1 fruit fly cellular context compared by ENCODE assay signal in the genomic region with DNA sequence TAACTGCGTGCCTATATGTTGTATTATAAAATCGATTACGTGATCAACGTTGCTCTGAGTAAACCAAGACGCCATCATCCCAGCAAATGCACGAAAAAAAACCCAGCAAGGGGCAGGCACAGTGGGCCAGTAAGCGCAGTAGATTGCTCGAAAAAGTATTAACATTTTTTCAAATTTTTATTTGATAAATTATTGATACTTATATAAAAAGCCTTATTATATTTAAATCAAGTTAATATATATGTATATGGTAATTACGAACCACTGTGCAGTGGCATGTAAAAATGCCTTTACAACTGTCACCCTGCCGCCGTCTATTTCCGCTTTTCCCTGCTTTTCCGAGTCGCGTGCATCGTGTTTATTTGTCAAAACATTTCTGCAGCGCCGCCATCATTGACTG.
A peak's percentile ranks its signal among the peaks of the same experiment; 100 is the strongest.
TF ChIP-seq lines count a peak whose summit lies in the region.

No protein-coding gene starts in this region.

TF ChIP-seq in whole organism, embryonic, 481 proteins besides CTCF, POLR2A, EP300 and RAD21 (continued from another document):
- TF ChIP-seq al (GFP tag; IDR thresholded peaks at IDR 0.05; lab: Robert Waterston, UW) (peak; percentile 79), br (optimal IDR thresholded peaks at IDR 0.05; lab: Kevin White, UChicago) (no peak), CG6272 (GFP tag; IDR thresholded peaks at IDR 0.05; lab: Robert Waterston, UW) (peak; percentile 34; the same call in 1 of the 2 replicates), Ada2b (GFP tag; IDR thresholded peaks at IDR 0.05; lab: Robert Waterston, UW) (peak; percentile 64), wor (GFP tag; IDR thresholded peaks at IDR 0.05; lab: Robert Waterston, UW) (no peak; the same call in 1 of the 2 replicates), Hr78 (GFP tag; optimal IDR thresholded peaks at IDR 0.05; lab: Kevin White, UChicago) (no peak), CG10321 (GFP tag; IDR thresholded peaks at IDR 0.05; lab: Robert Waterston, UW) (peak; percentile 54; the same call in 1 of the 2 replicates), CG10366 (GFP tag; IDR thresholded peaks at IDR 0.05; lab: Robert Waterston, UW) (peak; percentile 63; the same call in 1 of the 2 replicates), CG11504 (tag; optimal IDR thresholded peaks at IDR 0.05; lab: Kevin White, UChicago) (no peak), Hmx (GFP tag; optimal IDR thresholded peaks at IDR 0.05; lab: Kevin White, UChicago) (no peak), rib (GFP tag; IDR thresholded peaks at IDR 0.05; lab: Robert Waterston, UW) (0 out of 2 replicates have a peak, but pooled peaks have one; percentile 45), Abd-B (GFP tag; optimal IDR thresholded peaks at IDR 0.05; lab: Kevin White, UChicago) (peak; percentile 11), ttk (GFP tag; IDR thresholded peaks at IDR 0.05; lab: Robert Waterston, UW) (peak; percentile 37; the same call in 1 of the 2 replicates), Antp (GFP tag; optimal IDR thresholded peaks at IDR 0.05; lab: Kevin White, UChicago) (no peak), Atf3 (GFP tag; optimal IDR thresholded peaks at IDR 0.05; lab: Kevin White, UChicago) (no peak), Optix (GFP tag; IDR thresholded peaks at IDR 0.05; lab: Robert Waterston, UW) (peak; percentile 20; the same call in 1 of the 3 replicates), row (GFP tag; IDR thresholded peaks at IDR 0.05; lab: Robert Waterston, UW) (peak; percentile 72), ranshi (GFP tag; IDR thresholded peaks at IDR 0.05; lab: Robert Waterston, UW) (peak; percentile 48; the same call in 1 of the 2 replicates), CG4730 (GFP tag; IDR thresholded peaks at IDR 0.05; lab: Robert Waterston, UW) (peak; percentile 37; the same call in 1 of the 2 replicates), Taf1 (GFP tag; IDR thresholded peaks at IDR 0.05; lab: Robert Waterston, UW) (peak; percentile 53), NK7.1 (GFP tag; optimal IDR thresholded peaks at IDR 0.05; lab: Kevin White, UChicago) (no peak), knrl (GFP tag; IDR thresholded peaks at IDR 0.05; lab: Robert Waterston, UW; ENCODE audit: partially characterized antibody) (no peak), HLH3B (GFP tag; IDR thresholded peaks at IDR 0.05; lab: Robert Waterston, UW) (peak; percentile 66), Gug (GFP tag; IDR thresholded peaks at IDR 0.05; lab: Robert Waterston, UW) (peak; percentile 59; the same call in 3 of the 4 replicates), CG11696 (GFP tag; IDR thresholded peaks at IDR 0.05; lab: Robert Waterston, UW) (0 out of 2 replicates have a peak, but pooled peaks have one; percentile 37), BtbVII (GFP tag; optimal IDR thresholded peaks at IDR 0.05; lab: Kevin White, UChicago) (no peak), E2f2 (GFP tag; IDR thresholded peaks at IDR 0.05; lab: Robert Waterston, UW) (peak; percentile 39; the same call in 1 of the 2 replicates), seq (GFP tag; IDR thresholded peaks at IDR 0.05; lab: Robert Waterston, UW) (peak; percentile 65), fu2 (GFP tag; optimal IDR thresholded peaks at IDR 0.05; lab: Kevin White, UChicago) (no peak)
